Fruit fly (Drosophila melanogaster) whole organism, embryonic: ENCODE results near the gene Pi3K21B.

Source experiments
- Blimp-1 ChIP-seq: fragments of 200-800 bp; sonication (Bioruptor generic); optimal IDR thresholded peaks from 3 replicates; lab custom pipeline; 2018; ENCODE audit warnings: missing biosample characterization, missing genetic modification characterization, mild to moderate bottlenecking, moderate library complexity, missing genetic modification reagents
- BtbVII ChIP-seq: fragments of 200-800 bp; sonication (Bioruptor generic); optimal IDR thresholded peaks from 3 replicates; lab custom pipeline; 2017; ENCODE audit warnings: missing biosample characterization, mild to moderate bottlenecking, missing genetic modification characterization
- C15 ChIP-seq: fragments of 200-800 bp; sonication (Bioruptor generic); IDR thresholded peaks from 3 replicates; pipeline ENCODE4 v1.3.6; 2022; ENCODE audit warnings: missing biosample characterization, missing genetic modification characterization
- CG10321 ChIP-seq: fragments of 200-800 bp; sonication (Bioruptor generic); IDR thresholded peaks from 2 replicates; pipeline ENCODE4 v1.3.6; 2022; ENCODE audit warnings: missing biosample characterization, missing genetic modification characterization
- CG10543 ChIP-seq: fragments of 200-800 bp; sonication (Bioruptor generic); optimal IDR thresholded peaks from 3 replicates; lab custom pipeline; 2017; ENCODE audit warnings: missing biosample characterization, mild to moderate bottlenecking, missing genetic modification characterization, moderate library complexity
- CG10565 ChIP-seq: fragments of 200-800 bp; sonication (Bioruptor generic); optimal IDR thresholded peaks from 3 replicates; lab custom pipeline; 2016; ENCODE audit warnings: missing biosample characterization, mild to moderate bottlenecking, missing genetic modification characterization
- CG12769 ChIP-seq: fragments of 200-800 bp; sonication (Bioruptor generic); optimal IDR thresholded peaks from 2 replicates; lab custom pipeline; 2019; ENCODE audit warnings: missing biosample characterization, mild to moderate bottlenecking, missing genetic modification characterization, moderate library complexity
- CG13894 ChIP-seq: fragments of 200-800 bp; sonication (Bioruptor generic); optimal IDR thresholded peaks from 3 replicates; lab custom pipeline; 2018; ENCODE audit warnings: missing biosample characterization, mild to moderate bottlenecking, missing genetic modification characterization, moderate library complexity
- CG16779 ChIP-seq: fragments of 200-800 bp; sonication (Bioruptor generic); IDR thresholded peaks from 2 replicates; pipeline ENCODE4 v1.3.6; 2022; ENCODE audit warnings: missing biosample characterization, missing genetic modification characterization
- CG2120 ChIP-seq: fragments of 200-800 bp; sonication (Bioruptor generic); optimal IDR thresholded peaks from 3 replicates; lab custom pipeline; 2016; ENCODE audit warnings: missing biosample characterization, missing genetic modification characterization
- CG2199 ChIP-seq: fragments of 200-800 bp; sonication (Bioruptor generic); IDR thresholded peaks from 3 replicates; pipeline ENCODE4 v1.3.6; 2022; ENCODE audit warnings: missing biosample characterization, missing genetic modification characterization
- CG32532 ChIP-seq: fragments of 200-800 bp; sonication (Bioruptor generic); IDR thresholded peaks from 2 replicates; pipeline ENCODE4 v1.3.6; 2022; ENCODE audit warnings: missing biosample characterization, missing genetic modification characterization
- CG7271 ChIP-seq: fragments of 200-800 bp; sonication (Bioruptor generic); optimal IDR thresholded peaks from 2 replicates; lab custom pipeline; 2018; ENCODE audit warnings: missing biosample characterization, mild to moderate bottlenecking, missing genetic modification characterization, moderate library complexity
- Chrac-16 ChIP-seq: fragments of 200-800 bp; sonication (Bioruptor generic); optimal IDR thresholded peaks from 3 replicates; lab custom pipeline; 2016; ENCODE audit warnings: missing biosample characterization, missing genetic modification characterization
- Dbx ChIP-seq: fragments of 200-800 bp; sonication (Bioruptor generic); IDR thresholded peaks from 3 replicates; pipeline ENCODE4 v1.3.6; 2022; ENCODE audit warnings: missing biosample characterization, missing genetic modification characterization
- Dip3 ChIP-seq: fragments of 200-800 bp; sonication (Bioruptor generic); optimal IDR thresholded peaks from 3 replicates; lab custom pipeline; 2016; ENCODE audit warnings: missing biosample characterization, missing genetic modification characterization
- Doc2 ChIP-seq: fragments of 200-800 bp; sonication (Bioruptor generic); IDR thresholded peaks from 2 replicates; pipeline ENCODE4 v1.3.6; 2022; ENCODE audit warnings: missing biosample characterization, missing genetic modification characterization
- Gsc ChIP-seq: fragments of 200-800 bp; sonication (Bioruptor generic); IDR thresholded peaks from 2 replicates; pipeline ENCODE4 v1.3.6; 2022; ENCODE audit warnings: missing biosample characterization, missing genetic modification characterization
- HmgD ChIP-seq: fragments of 200-800 bp; sonication (Bioruptor generic); optimal IDR thresholded peaks from 3 replicates; lab custom pipeline; 2016; ENCODE audit warnings: missing biosample characterization, missing genetic modification characterization
- Hr78 ChIP-seq, 2 experiments: fragments of 200-800 bp in 1 of 2; fragments of >200 bp in 1 of 2; sonication (Bioruptor generic) in 1 of 2; optimal IDR thresholded peaks; 2 replicates each; lab custom pipeline; 2017 to 2019; ENCODE audit warnings: missing biosample characterization in 2 of 2, missing genetic modification characterization in 2 of 2, mild to moderate bottlenecking in 1 of 2, moderate library complexity in 1 of 2
- Jarid2 ChIP-seq: fragments of 200-800 bp; sonication (Bioruptor generic); optimal IDR thresholded peaks from 3 replicates; lab custom pipeline; 2017; ENCODE audit warnings: mild to moderate bottlenecking, missing biosample characterization, missing genetic modification reagents, missing genetic modification characterization
- Lhr ChIP-seq: fragments of 200-800 bp; sonication (Bioruptor generic); optimal IDR thresholded peaks from 3 replicates; lab custom pipeline; 2017; ENCODE audit warnings: mild to moderate bottlenecking, missing biosample characterization, missing genetic modification reagents, missing genetic modification characterization
- MESR4 ChIP-seq: fragments of 200-800 bp; sonication (Bioruptor generic); optimal IDR thresholded peaks from 2 replicates; lab custom pipeline; 2018; ENCODE audit warnings: missing biosample characterization, mild to moderate bottlenecking, missing genetic modification characterization, moderate library complexity
- Nf-YC ChIP-seq: fragments of 200-800 bp; optimal IDR thresholded peaks from 3 replicates; lab custom pipeline; 2019; ENCODE audit warnings: missing biosample characterization, mild to moderate bottlenecking, missing genetic modification characterization, moderate library complexity
- Pdp1 ChIP-seq, 2 experiments: fragments of 200-800 bp; sonication (Bioruptor generic); optimal IDR thresholded peaks; 3 replicates each; lab custom pipeline; 2016; ENCODE audit warnings: missing biosample characterization in 2 of 2, missing genetic modification characterization in 2 of 2, mild to moderate bottlenecking in 1 of 2, moderate library complexity in 1 of 2
- Sin3A ChIP-seq: fragments of >200 bp; optimal IDR thresholded peaks from 2 replicates; lab custom pipeline; 2018
- Spps ChIP-seq: fragments of 200-800 bp; sonication (Bioruptor generic); optimal IDR thresholded peaks from 2 replicates; lab custom pipeline; 2018; ENCODE audit warnings: missing biosample characterization, mild to moderate bottlenecking, missing genetic modification characterization
- Trl ChIP-seq, 3 experiments: fragments of >200 bp in 2 of 3; fragments of 200-800 bp in 1 of 3; sonication (Bioruptor generic) in 1 of 3; optimal IDR thresholded peaks; 2 replicates in 1 of 3; 3 replicates in 2 of 3; lab custom pipeline; 2016 to 2017; ENCODE audit warnings: missing biosample characterization in 1 of 3, missing genetic modification characterization in 1 of 3
- ash1 ChIP-seq: fragments of 200-800 bp; sonication (Bioruptor generic); optimal IDR thresholded peaks from 2 replicates; lab custom pipeline; 2018; ENCODE audit warnings: missing biosample characterization, mild to moderate bottlenecking, missing genetic modification characterization
- ato ChIP-seq: fragments of 200-800 bp; sonication (Bioruptor generic); IDR thresholded peaks from 2 replicates; pipeline ENCODE4 v1.3.6; 2022; ENCODE audit warnings: missing biosample characterization, missing genetic modification characterization; ENCODE audit not compliant: partially characterized antibody
- cg ChIP-seq: fragments of 200-800 bp; sonication (Bioruptor generic); optimal IDR thresholded peaks from 3 replicates; lab custom pipeline; 2019; ENCODE audit warnings: missing biosample characterization, mild to moderate bottlenecking, missing genetic modification characterization, moderate library complexity
- chinmo ChIP-seq: fragments of 200-800 bp; sonication (Bioruptor generic); IDR thresholded peaks from 4 replicates; pipeline ENCODE4 v1.3.6; 2022; ENCODE audit warnings: missing biosample characterization, missing genetic modification characterization; ENCODE audit not compliant: partially characterized antibody
- ci ChIP-seq: fragments of 200-800 bp; sonication (Bioruptor generic); IDR thresholded peaks from 3 replicates; pipeline ENCODE4 v1.3.6; 2022; ENCODE audit warnings: missing biosample characterization, missing genetic modification characterization
- crol ChIP-seq: fragments of 200-800 bp; sonication (Bioruptor generic); IDR thresholded peaks from 2 replicates; pipeline ENCODE4 v1.3.6; 2022; ENCODE audit warnings: missing biosample characterization, missing genetic modification characterization
- danr ChIP-seq: fragments of 200-800 bp; sonication (Bioruptor generic); IDR thresholded peaks from 2 replicates; pipeline ENCODE4 v1.3.6; 2022; ENCODE audit warnings: missing biosample characterization, missing genetic modification characterization
- exex ChIP-seq: fragments of 200-800 bp; sonication (Bioruptor generic); optimal IDR thresholded peaks from 4 replicates; lab custom pipeline; 2018; ENCODE audit warnings: missing biosample characterization, mild to moderate bottlenecking, missing genetic modification characterization, moderate library complexity
- grau ChIP-seq: fragments of 200-800 bp; optimal IDR thresholded peaks from 3 replicates; lab custom pipeline; 2019; ENCODE audit warnings: missing biosample characterization, mild to moderate bottlenecking, missing genetic modification characterization, moderate library complexity
- grn ChIP-seq: fragments of 200-800 bp; sonication (Bioruptor generic); optimal IDR thresholded peaks from 3 replicates; lab custom pipeline; 2017; ENCODE audit warnings: missing biosample characterization, missing genetic modification characterization
- lov ChIP-seq, 2 experiments: fragments of 200-800 bp in 1 of 2; fragments of >200 bp in 1 of 2; sonication (Bioruptor generic) in 1 of 2; IDR thresholded peaks in 1 of 2; optimal IDR thresholded peaks in 1 of 2; 2 replicates in 1 of 2; 3 replicates in 1 of 2; pipeline versions ENCODE4 v1.3.6 to Lab custom; 2017 to 2022; ENCODE audit warnings: missing biosample characterization in 1 of 2, missing genetic modification characterization in 1 of 2
- pfk ChIP-seq: fragments of 200-800 bp; sonication (Bioruptor generic); optimal IDR thresholded peaks from 2 replicates; lab custom pipeline; 2018; ENCODE audit warnings: missing biosample characterization, mild to moderate bottlenecking, missing genetic modification characterization, moderate library complexity
- row ChIP-seq: fragments of 200-800 bp; sonication (Bioruptor generic); IDR thresholded peaks from 3 replicates; pipeline ENCODE4 v1.3.6; 2022; ENCODE audit warnings: missing biosample characterization, missing genetic modification characterization
- run ChIP-seq: fragments of 200-800 bp; sonication (Bioruptor generic); optimal IDR thresholded peaks from 3 replicates; lab custom pipeline; 2018; ENCODE audit warnings: missing biosample characterization, mild to moderate bottlenecking, missing genetic modification characterization
- sens-2 ChIP-seq: fragments of 200-800 bp; sonication (Bioruptor generic); IDR thresholded peaks from 2 replicates; pipeline ENCODE4 v1.3.6; 2022; ENCODE audit warnings: missing biosample characterization, missing genetic modification characterization
- slbo ChIP-seq: fragments of 200-800 bp; sonication (Bioruptor generic); IDR thresholded peaks from 2 replicates; pipeline ENCODE4 v1.3.6; 2022; ENCODE audit warnings: missing biosample characterization, missing genetic modification characterization
- sr ChIP-seq: fragments of 200-800 bp; sonication (Bioruptor generic); IDR thresholded peaks from 3 replicates; pipeline ENCODE4 v1.3.6; 2022; ENCODE audit warnings: missing biosample characterization, missing genetic modification characterization
- stc ChIP-seq: fragments of 200-800 bp; sonication (Bioruptor generic); IDR thresholded peaks from 2 replicates; pipeline ENCODE4 v1.3.6; 2022; ENCODE audit warnings: missing biosample characterization, missing genetic modification characterization
- sug ChIP-seq: fragments of 200-800 bp; optimal IDR thresholded peaks from 2 replicates; lab custom pipeline; 2019; ENCODE audit warnings: missing biosample characterization, mild to moderate bottlenecking, missing genetic modification characterization, moderate library complexity
- trem ChIP-seq: fragments of 200-800 bp; optimal IDR thresholded peaks from 3 replicates; lab custom pipeline; 2019; ENCODE audit warnings: missing biosample characterization, mild to moderate bottlenecking, missing genetic modification characterization, moderate library complexity

The Pi3K21B gene

DNA sequence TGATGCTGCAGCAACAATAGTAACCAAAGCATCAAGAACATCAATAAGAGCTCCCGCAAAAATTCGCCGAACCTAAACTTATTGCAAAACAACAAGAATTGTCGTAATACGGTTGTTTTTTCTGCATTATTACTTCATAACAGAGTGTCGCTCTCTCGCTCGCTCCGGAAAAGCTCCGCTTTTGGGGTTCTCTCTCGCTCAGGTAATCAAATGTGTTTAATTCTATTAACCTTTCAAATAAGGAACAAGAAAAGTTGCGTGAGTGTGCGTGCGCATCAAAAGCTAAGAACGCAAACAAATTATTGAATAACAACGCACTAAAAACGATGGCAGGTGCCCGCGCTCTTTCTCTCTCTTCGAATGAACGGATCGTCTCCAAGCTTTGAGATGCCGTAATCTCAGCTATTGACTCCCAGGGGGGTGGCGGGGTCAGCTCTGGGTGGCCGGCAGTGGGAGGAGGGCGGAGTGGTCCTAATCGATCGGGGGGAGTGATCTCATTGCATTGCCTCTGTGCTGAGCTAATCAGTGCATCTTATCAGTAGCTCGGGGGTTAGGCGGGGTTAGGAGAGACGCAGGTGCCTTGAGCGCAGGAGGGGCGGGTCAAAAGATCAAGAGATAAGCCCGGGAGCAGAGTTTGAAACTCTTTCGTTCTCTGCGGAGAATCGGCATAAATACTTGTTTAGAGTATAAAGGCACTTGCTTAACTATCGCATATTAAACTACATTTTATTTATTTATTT is 8.7 kb downstream of the Pi3K21B start:
- TF ChIP-seq Sin3A (lab: Kevin White, UChicago): no peak
- TF ChIP-seq grn (GFP tag; lab: Kevin White, UChicago): peak; percentile 67
- no peak for TF ChIP-seq exex (tag; lab: Kevin White, UChicago)
- no peak for TF ChIP-seq lov (optimal IDR thresholded peaks at IDR 0.05; lab: Kevin White, UChicago)
- 0 out of 3 replicates have a peak, but pooled peaks have one; percentile 38 for TF ChIP-seq lov (GFP tag; IDR thresholded peaks at IDR 0.05; lab: Robert Waterston, UW)
- TF ChIP-seq CG2199 (GFP tag; lab: Robert Waterston, UW): 0 out of 3 replicates have a peak, but pooled peaks have one; percentile 17
- TF ChIP-seq Spps: no peak
- 0 out of 2 replicates have a peak, but pooled peaks have one; percentile 25 for TF ChIP-seq ato (GFP tag; lab: Robert Waterston, UW)
- no peak for TF ChIP-seq Blimp-1 (GFP tag; lab: Kevin White, UChicago)
- TF ChIP-seq ash1: no peak
- TF ChIP-seq cg (GFP tag; lab: Kevin White, UChicago): peak; percentile 18
- TF ChIP-seq chinmo: peak; percentile 79; the same call in 1 of the 4 replicates
- TF ChIP-seq crol (GFP tag; lab: Robert Waterston, UW): peak; percentile 92
- TF ChIP-seq Pdp1 (GFP tag; optimal IDR thresholded peaks at IDR 0.05; lab: Kevin White, UChicago): peak in 1 of 2 experiments; percentile 96
- no peak for TF ChIP-seq pfk (GFP tag; lab: Kevin White, UChicago)
- TF ChIP-seq stc (GFP tag; lab: Robert Waterston, UW): 0 out of 2 replicates have a peak, but pooled peaks have one; percentile 2
- TF ChIP-seq CG16779 (GFP tag; lab: Robert Waterston, UW): no peak
- TF ChIP-seq ci (GFP tag; lab: Robert Waterston, UW): peak; percentile 44; the same call in 2 of the 3 replicates
- no peak for TF ChIP-seq Doc2 (GFP tag; lab: Robert Waterston, UW)
- peak; percentile 14; the same call in 1 of the 2 replicates for TF ChIP-seq CG32532 (GFP tag; lab: Robert Waterston, UW)
- TF ChIP-seq BtbVII (GFP tag; lab: Kevin White, UChicago): peak; percentile 23
- 0 out of 2 replicates have a peak, but pooled peaks have one; percentile 13 for TF ChIP-seq sens-2
- TF ChIP-seq Lhr: no peak
- no peak for TF ChIP-seq Dbx (GFP tag; lab: Robert Waterston, UW)
- TF ChIP-seq Trl (optimal IDR thresholded peaks at IDR 0.05; lab: Kevin White, UChicago): peak; percentile 36 to 77
- TF ChIP-seq Trl (GFP tag; optimal IDR thresholded peaks at IDR 0.05; lab: Kevin White, UChicago): no peak
- no peak for TF ChIP-seq CG7271 (tag; lab: Kevin White, UChicago)
- TF ChIP-seq C15 (GFP tag; lab: Robert Waterston, UW): no peak
- peak; percentile 55 for TF ChIP-seq CG12769 (tag; lab: Kevin White, UChicago)
- peak; percentile 99 for TF ChIP-seq sug (tag; lab: Kevin White, UChicago)
- no peak for TF ChIP-seq CG2120 (GFP tag; lab: Kevin White, UChicago)
- TF ChIP-seq CG13894 (tag; lab: Kevin White, UChicago): no peak
- TF ChIP-seq slbo: peak; percentile 23
- peak in 1 of 2 experiments; percentile 92 for TF ChIP-seq Hr78 (GFP tag; optimal IDR thresholded peaks at IDR 0.05; lab: Kevin White, UChicago)

DNA sequence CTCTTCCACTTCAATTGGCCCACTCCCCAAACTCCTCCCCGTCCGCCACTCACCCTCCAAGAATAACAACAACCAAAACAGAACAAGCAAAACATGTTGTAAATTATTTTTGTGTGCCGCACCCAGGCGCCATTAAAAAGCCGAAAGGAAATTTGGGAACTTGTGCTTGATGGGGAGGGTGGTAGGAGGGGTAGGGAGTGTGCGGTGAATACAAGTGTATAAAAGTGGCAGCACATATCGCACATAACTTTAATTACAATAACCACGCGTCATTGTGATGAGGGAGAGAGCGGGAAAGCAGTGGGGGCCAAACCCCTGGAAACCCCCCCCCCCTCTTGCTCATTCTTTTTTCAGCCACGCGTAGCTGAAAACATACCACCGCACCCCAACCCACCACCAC is 9.4 kb downstream of the Pi3K21B start:
- TF ChIP-seq HmgD (GFP tag; lab: Kevin White, UChicago): no peak
- TF ChIP-seq Dip3 (GFP tag; lab: Kevin White, UChicago): no peak
- TF ChIP-seq run (tag; lab: Kevin White, UChicago): peak; percentile 39
- no peak for TF ChIP-seq Chrac-16
- TF ChIP-seq MESR4 (GFP tag; lab: Kevin White, UChicago): no peak
- TF ChIP-seq danr (GFP tag; lab: Robert Waterston, UW): no peak
- no peak for TF ChIP-seq row (GFP tag; lab: Robert Waterston, UW)
- peak; percentile 27 for TF ChIP-seq CG12769 (tag; lab: Kevin White, UChicago)
- TF ChIP-seq Jarid2 (GFP tag; lab: Kevin White, UChicago): peak; percentile 0
- no peak for TF ChIP-seq trem (tag; lab: Kevin White, UChicago)
- TF ChIP-seq grau (tag; lab: Kevin White, UChicago): no peak
- no peak for TF ChIP-seq ato (GFP tag; lab: Robert Waterston, UW)
- no peak for TF ChIP-seq CG10321 (GFP tag; lab: Robert Waterston, UW)
- peak; percentile 11; the same call in 1 of the 3 replicates for TF ChIP-seq sr
- no peak for TF ChIP-seq Gsc (GFP tag; lab: Robert Waterston, UW)
- no peak for TF ChIP-seq Hr78 (GFP tag; optimal IDR thresholded peaks at IDR 0.05; lab: Kevin White, UChicago)
- TF ChIP-seq CG10565 (GFP tag; lab: Kevin White, UChicago): no peak
- no peak for TF ChIP-seq Nf-YC (tag; lab: Kevin White, UChicago)
- TF ChIP-seq CG10543 (GFP tag; lab: Kevin White, UChicago): peak; percentile 50
